Worm (Caenorhabditis elegans) whole organism, L2 larva: Measurements from ENCODE around the gene frm-10.

ENCODE experiments used
- Y55F3AM.14 ChIP-seq: fragments of 200-800 bp; sonication (Bioruptor generic); optimal IDR thresholded peaks from 2 replicates; lab custom pipeline; 2018; ENCODE audit warnings: mild to moderate bottlenecking, missing genetic modification characterization, missing compliant biosample characterization
- ama-1 ChIP-seq: fragments of 150-350 bp; optimal IDR thresholded peaks from 2 replicates; lab custom pipeline; 2018; ENCODE audit warnings: inconsistent platforms
- ceh-16 ChIP-seq: fragments of 150-350 bp; optimal IDR thresholded peaks from 2 replicates; lab custom pipeline; 2014; ENCODE audit warnings: missing biosample characterization, missing genetic modification characterization
- crh-2 ChIP-seq: sonication (generic microtip); optimal IDR thresholded peaks from 2 replicates; lab custom pipeline; 2017; ENCODE audit warnings: missing biosample characterization, missing genetic modification characterization
- elt-1 ChIP-seq: fragments of 150-350 bp; optimal IDR thresholded peaks from 2 replicates; lab custom pipeline; 2014; ENCODE audit warnings: missing biosample characterization, missing genetic modification characterization
- elt-3 ChIP-seq: sonication (generic microtip); optimal IDR thresholded peaks from 2 replicates; lab custom pipeline; 2017; ENCODE audit warnings: missing biosample characterization, missing genetic modification characterization
- lin-11 ChIP-seq: fragments of 150-350 bp; sonication (generic microtip); optimal IDR thresholded peaks from 2 replicates; lab custom pipeline; 2014; ENCODE audit warnings: missing biosample characterization, missing genetic modification characterization, inconsistent platforms, mixed read lengths
- nhr-11 ChIP-seq: fragments of 150-350 bp; optimal IDR thresholded peaks from 2 replicates; lab custom pipeline; 2014; ENCODE audit warnings: missing biosample characterization, missing genetic modification characterization
- nhr-21 ChIP-seq: fragments of 150-350 bp; optimal IDR thresholded peaks from 2 replicates; lab custom pipeline; 2014; ENCODE audit warnings: missing biosample characterization, missing genetic modification characterization
- skn-1 ChIP-seq: sonication (generic microtip); optimal IDR thresholded peaks from 2 replicates; lab custom pipeline; 2017; ENCODE audit warnings: missing biosample characterization, missing genetic modification characterization
- unc-39 ChIP-seq: fragments of 150-350 bp; optimal IDR thresholded peaks from 2 replicates; lab custom pipeline; 2014; ENCODE audit warnings: missing biosample characterization, missing genetic modification characterization
- unc-55 ChIP-seq: fragments of 150-350 bp; sonication (generic microtip); optimal IDR thresholded peaks from 3 replicates; lab custom pipeline; 2014; ENCODE audit warnings: missing biosample characterization, missing genetic modification reagents, missing genetic modification characterization

ce11 chrV:13511618-13512017, 48.6 kb downstream of the frm-10 start, which contains the start of gene avr-15:
- TF ChIP-seq elt-3 (tag; lab: Kevin White, UChicago) (no peak), nhr-21 (tag; lab: Kevin White, UChicago) (no peak), Y55F3AM.14 (GFP tag; lab: Kevin White, UChicago) (no peak), skn-1 (no peak), lin-11 (no peak), unc-55 (no peak), crh-2 (no peak), ama-1 (lab: Kevin White, UChicago) (no peak), elt-1 (no peak), nhr-11 (tag; lab: Kevin White, UChicago) (no peak), ceh-16 (no peak), unc-39 (tag; lab: Kevin White, UChicago) (no peak)
